Fruit fly (Drosophila melanogaster): Measurements from ENCODE around the gene Ptp99A.

Gene Ptp99A

dm6 chr3R:29461846-29462245, 84.4 kb downstream of the Ptp99A start (continued):
- TF ChIP-seq dac (GFP tag; optimal IDR thresholded peaks at IDR 0.05), result no peak
- no peak for TF ChIP-seq ss (GFP tag; optimal IDR thresholded peaks at IDR 0.05)
- TF ChIP-seq CG6808 (GFP tag; optimal IDR thresholded peaks at IDR 0.05), result no peak
- TF ChIP-seq dsx (GFP tag; optimal IDR thresholded peaks at IDR 0.05; ENCODE audit: poor library complexity, severe bottlenecking), result no peak
- peak; percentile 2 for TF ChIP-seq CG8632 (GFP tag; optimal IDR thresholded peaks at IDR 0.05)
- TF ChIP-seq Lpt (GFP tag; optimal IDR thresholded peaks at IDR 0.05), result no peak
- peak; percentile 36 for TF ChIP-seq CG3919 (GFP tag; optimal IDR thresholded peaks at IDR 0.05)
- TF ChIP-seq CG6163 (GFP tag; IDR thresholded peaks at IDR 0.05), result peak; percentile 45; the same call in 2 of the 3 replicates
- no peak for TF ChIP-seq fd85E (GFP tag; optimal IDR thresholded peaks at IDR 0.05)
- TF ChIP-seq Ets21C (GFP tag; optimal IDR thresholded peaks at IDR 0.05), result no peak

- TF ChIP-seq Sox15 (GFP tag; optimal IDR thresholded peaks at IDR 0.05) (no peak), acj6 (GFP tag; optimal IDR thresholded peaks at IDR 0.05) (no peak), CG10669 (GFP tag; optimal IDR thresholded peaks at IDR 0.05) (no peak), CG15336 (GFP tag; IDR thresholded peaks at IDR 0.05) (no peak), Ets21C (GFP tag; optimal IDR thresholded peaks at IDR 0.05) (no peak), CG3919 (GFP tag; optimal IDR thresholded peaks at IDR 0.05) (no peak), topi (GFP tag; optimal IDR thresholded peaks at IDR 0.05) (no peak), CG7368 (GFP tag; optimal IDR thresholded peaks at IDR 0.05) (no peak), CG11762 (GFP tag; optimal IDR thresholded peaks at IDR 0.05; ENCODE audit: insufficient read depth) (no peak), Gug (GFP tag; IDR thresholded peaks at IDR 0.05) (no peak), esn (GFP tag; optimal IDR thresholded peaks at IDR 0.05) (no peak)
Observed at dm6 chr3R:29466759-29467158, 89.3 kb downstream of the Ptp99A start.

- TF ChIP-seq net (GFP tag; optimal IDR thresholded peaks at IDR 0.05), result no peak
- no peak for TF ChIP-seq CG31627 (GFP tag; optimal IDR thresholded peaks at IDR 0.05)
- TF ChIP-seq Eip78C (GFP tag), result peak; percentile 63
- no peak for TF ChIP-seq Eip93F (GFP tag; optimal IDR thresholded peaks at IDR 0.05)
- no peak for TF ChIP-seq CG34406 (GFP tag; optimal IDR thresholded peaks at IDR 0.05)
- no peak for TF ChIP-seq Ets96B (tag; optimal IDR thresholded peaks at IDR 0.05)
- TF ChIP-seq Sox15 (GFP tag; optimal IDR thresholded peaks at IDR 0.05), result no peak
- peak; percentile 16 for TF ChIP-seq CG32006 (GFP tag; optimal IDR thresholded peaks at IDR 0.05)
- peak; percentile 11 for TF ChIP-seq Hr39 (GFP tag; optimal IDR thresholded peaks at IDR 0.05)
- no peak for TF ChIP-seq eg (GFP tag; IDR thresholded peaks at IDR 0.05)
- peak; percentile 11 for TF ChIP-seq Sox14 (GFP tag; optimal IDR thresholded peaks at IDR 0.05)
- peak; percentile 6 for TF ChIP-seq OdsH (GFP tag; optimal IDR thresholded peaks at IDR 0.05)
- TF ChIP-seq Eip75B (GFP tag; optimal IDR thresholded peaks at IDR 0.05), result no peak
- peak; percentile 12 for TF ChIP-seq pdm3 (GFP tag; optimal IDR thresholded peaks at IDR 0.05)
- no peak for TF ChIP-seq dac (GFP tag; optimal IDR thresholded peaks at IDR 0.05)
Observed at dm6 chr3R:29470122-29470521, 92.7 kb downstream of the Ptp99A start.

DNA sequence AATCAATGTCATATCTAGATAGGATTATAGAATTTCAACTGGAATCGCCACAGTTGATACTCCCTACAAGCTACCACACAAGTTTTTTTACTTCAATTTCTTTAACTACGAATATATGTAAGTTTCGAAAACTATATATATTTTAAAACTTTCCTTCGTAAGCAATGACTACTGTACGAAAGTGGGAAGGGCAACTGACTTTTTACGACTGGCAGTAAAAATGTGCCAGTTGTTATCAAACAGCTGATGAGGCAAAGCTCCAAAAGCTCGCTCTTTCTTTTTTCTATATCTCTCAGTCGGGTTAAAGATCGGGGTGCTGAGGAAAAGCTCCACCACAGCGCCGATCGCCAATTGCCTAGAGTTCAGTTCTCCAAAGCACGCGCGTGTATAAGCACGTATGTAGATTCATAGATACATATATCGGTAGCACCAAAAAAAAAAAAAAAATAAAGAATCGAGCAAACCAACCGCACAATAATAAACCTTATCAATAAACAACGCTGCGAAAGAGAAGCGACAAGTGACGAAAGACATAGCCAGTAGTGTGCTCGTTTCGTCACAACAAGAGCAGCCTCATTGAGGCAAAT, 101.6 kb downstream of the Ptp99A start:
- TF ChIP-seq Lpt (GFP tag; optimal IDR thresholded peaks at IDR 0.05) (no peak), net (GFP tag; optimal IDR thresholded peaks at IDR 0.05) (no peak), CG31627 (GFP tag; optimal IDR thresholded peaks at IDR 0.05) (peak; percentile 55), CG10669 (GFP tag; optimal IDR thresholded peaks at IDR 0.05) (peak; percentile 42), pdm3 (GFP tag; optimal IDR thresholded peaks at IDR 0.05) (peak; percentile 43), fd59A (GFP tag; optimal IDR thresholded peaks at IDR 0.05) (no peak), CG6163 (GFP tag; IDR thresholded peaks at IDR 0.05) (peak; percentile 78), OdsH (GFP tag; optimal IDR thresholded peaks at IDR 0.05) (peak; percentile 3), CG11902 (GFP tag; optimal IDR thresholded peaks at IDR 0.05) (peak; percentile 29), cyc (GFP tag; optimal IDR thresholded peaks at IDR 0.05) (peak; percentile 58), CG6276 (GFP tag; optimal IDR thresholded peaks at IDR 0.05) (peak; percentile 52), CG6808 (GFP tag; optimal IDR thresholded peaks at IDR 0.05) (no peak), Hr4 (GFP tag; optimal IDR thresholded peaks at IDR 0.05) (peak; percentile 44), CG8632 (GFP tag; optimal IDR thresholded peaks at IDR 0.05) (peak; percentile 70), Eip78C (GFP tag) (peak; percentile 79), dsx (GFP tag; optimal IDR thresholded peaks at IDR 0.05; ENCODE audit: poor library complexity, severe bottlenecking) (peak; percentile 14), CG3032 (tag; optimal IDR thresholded peaks at IDR 0.05) (peak; percentile 42), fkh (GFP tag; optimal IDR thresholded peaks at IDR 0.05) (no peak), CG11294 (GFP tag; IDR thresholded peaks at IDR 0.05) (peak; percentile 50; the same call in 1 of the 2 replicates), CG9139 (GFP tag; optimal IDR thresholded peaks at IDR 0.05) (peak; percentile 51), CG8319 (GFP tag; optimal IDR thresholded peaks at IDR 0.05) (peak; percentile 31), ss (GFP tag; optimal IDR thresholded peaks at IDR 0.05) (no peak), vri (GFP tag; optimal IDR thresholded peaks at IDR 0.05) (peak; percentile 73), CG4318 (GFP tag; optimal IDR thresholded peaks at IDR 0.05) (peak; percentile 31), Eip75B (GFP tag; optimal IDR thresholded peaks at IDR 0.05) (peak; percentile 32)
